Fruit fly (Drosophila melanogaster) ovary, adult (tissue): ENCODE data around the gene DCTN1-p150.

Experiments used
- CG17801 ChIP-seq: fragments of 200-800 bp; optimal IDR thresholded peaks from 2 replicates; lab custom pipeline; 2019; ENCODE audit warnings: missing biosample characterization, mild to moderate bottlenecking, missing genetic modification characterization, moderate library complexity; ENCODE audit not compliant: partially characterized antibody

The DCTN1-p150 gene

DNA sequence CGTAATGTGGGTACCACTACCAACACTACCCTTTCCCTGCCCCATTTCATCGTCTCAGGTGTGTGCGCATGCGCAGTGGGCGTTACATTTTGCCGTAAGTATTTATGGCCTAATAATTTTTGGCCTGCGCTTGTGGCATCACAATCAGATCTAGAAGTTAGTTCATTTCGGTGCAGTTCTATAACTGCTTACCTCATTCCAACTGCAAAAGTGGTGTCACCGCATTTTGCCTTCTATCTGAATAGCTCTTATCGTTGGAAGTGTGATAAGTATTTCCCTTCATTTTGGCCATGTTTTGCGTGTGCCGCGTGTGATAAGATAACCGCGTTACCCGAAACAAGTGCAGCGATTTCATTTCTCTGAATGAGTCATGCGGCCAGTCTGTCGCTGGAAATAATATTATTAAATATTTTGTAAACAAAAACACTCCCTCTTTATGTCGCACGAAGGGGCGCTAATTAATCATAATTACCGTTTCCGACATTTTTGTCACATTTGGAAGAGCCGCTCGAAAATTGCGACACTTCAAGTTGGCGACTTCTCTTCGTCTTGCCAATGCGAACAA, 23.4 kb downstream of the DCTN1-p150 start:
- TF ChIP-seq CG17801: peak; percentile 11

DNA sequence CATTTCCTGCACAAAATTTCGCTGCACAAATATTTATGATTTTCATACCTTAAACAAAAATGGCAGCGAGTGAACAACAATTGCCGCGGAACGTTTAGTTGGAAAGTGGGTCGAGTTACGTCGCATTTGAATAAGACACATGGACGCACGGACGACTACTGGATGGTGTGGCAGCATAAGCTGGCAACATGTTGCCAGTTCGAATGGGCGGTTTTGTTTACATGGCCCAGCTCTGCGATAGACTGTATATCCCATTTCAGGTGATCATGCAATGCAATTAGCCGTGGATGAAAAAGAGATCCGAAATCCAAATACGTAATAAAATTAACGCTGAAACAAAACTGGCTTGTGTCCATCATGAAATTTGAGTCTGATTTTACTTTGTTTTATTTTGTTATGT, 27.5 kb downstream of the DCTN1-p150 start:
- no peak for TF ChIP-seq CG17801

DNA sequence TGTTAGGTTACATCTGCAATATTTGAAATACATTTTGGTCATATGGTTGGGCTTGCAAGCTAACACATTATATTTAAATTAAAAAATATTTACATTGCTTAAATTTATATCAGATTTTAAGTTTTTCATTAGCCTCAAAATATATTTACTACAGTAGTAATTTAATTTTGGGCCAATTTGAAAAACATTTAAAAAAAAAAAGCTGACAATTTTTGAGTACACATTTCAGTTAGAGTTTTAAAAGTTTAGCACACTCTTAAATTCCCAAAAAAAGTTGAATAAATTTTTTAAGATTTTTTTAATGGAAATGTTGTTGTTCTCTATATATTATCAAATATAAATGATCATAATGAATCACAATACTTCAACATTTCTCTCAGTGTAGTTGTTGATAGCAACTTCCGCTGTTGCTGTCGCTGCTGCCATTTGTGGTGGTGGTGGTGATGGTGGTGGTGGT, 28.1 kb downstream of the DCTN1-p150 start:
- no peak for TF ChIP-seq CG17801

DNA sequence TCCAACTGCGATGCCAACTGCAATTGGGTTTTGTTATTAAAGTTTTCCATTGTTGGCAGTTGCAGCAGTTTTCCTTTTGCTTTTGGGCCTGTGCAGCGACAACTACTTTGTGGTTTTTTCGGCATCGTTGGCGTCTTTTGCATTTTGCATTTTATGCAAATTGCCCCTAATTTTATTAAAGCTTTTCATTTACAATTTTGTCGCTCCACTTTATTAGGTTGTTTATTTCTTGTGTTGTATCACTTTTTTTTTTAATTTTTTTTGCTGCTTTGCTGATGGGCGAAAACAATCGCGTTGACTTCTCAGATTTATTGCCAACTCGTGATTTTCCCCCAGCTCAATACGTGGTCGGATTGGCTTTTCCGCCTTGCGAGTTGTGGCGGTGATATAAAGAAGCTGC, 28.6 kb downstream of the DCTN1-p150 start:
- no peak for TF ChIP-seq CG17801

DNA sequence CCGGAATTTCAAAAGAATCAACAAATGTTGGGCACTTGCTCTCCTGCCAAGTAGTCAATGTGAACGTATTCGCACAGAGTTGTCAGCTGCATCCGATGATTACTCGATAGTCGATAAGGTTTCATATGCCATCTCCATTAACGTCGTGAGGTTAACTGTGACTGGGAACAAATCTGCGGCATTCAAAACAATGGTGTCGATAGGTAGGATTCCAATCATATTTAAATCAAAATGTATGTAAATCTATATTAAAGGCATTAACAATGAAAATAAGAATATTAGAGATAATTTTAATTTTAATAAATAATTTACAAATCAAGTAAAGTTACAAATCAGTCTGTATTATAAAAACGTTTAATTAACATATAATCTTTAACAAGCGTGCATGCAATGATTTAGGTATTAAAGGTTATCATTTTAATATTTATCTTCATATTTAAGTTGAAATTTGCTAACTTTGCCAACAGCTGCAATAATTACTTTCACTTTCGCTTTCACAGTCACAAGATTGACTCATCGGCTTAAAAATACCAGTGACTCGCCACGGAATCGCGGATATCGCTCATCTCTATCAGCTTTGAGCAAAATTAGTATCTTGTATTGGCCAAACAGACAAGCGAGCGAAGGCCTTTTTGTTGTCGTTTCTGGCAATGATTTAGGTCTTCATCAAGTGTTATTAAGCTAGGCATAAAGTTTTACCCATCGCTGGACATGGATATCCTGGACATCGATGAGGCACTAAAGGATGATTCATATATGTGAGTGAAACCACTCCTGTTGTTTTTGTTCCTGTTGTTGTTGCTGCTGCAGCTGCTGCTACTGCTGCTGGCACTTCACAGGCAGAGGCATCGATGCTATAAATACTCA, 35.7 kb downstream of the DCTN1-p150 start, which contains the start of the genes Meics, Nxf3 and ssp2:
Gene Meics, minus strand, starts transcription at position 68 of the 867 bp plus-strand sequence.
Gene Nxf3, plus strand, starts transcription at position 569 of the 867 bp plus-strand sequence.
Gene ssp2, plus strand, starts transcription at position 569 of the 867 bp plus-strand sequence.
- peak; percentile 5 for TF ChIP-seq CG17801

DNA sequence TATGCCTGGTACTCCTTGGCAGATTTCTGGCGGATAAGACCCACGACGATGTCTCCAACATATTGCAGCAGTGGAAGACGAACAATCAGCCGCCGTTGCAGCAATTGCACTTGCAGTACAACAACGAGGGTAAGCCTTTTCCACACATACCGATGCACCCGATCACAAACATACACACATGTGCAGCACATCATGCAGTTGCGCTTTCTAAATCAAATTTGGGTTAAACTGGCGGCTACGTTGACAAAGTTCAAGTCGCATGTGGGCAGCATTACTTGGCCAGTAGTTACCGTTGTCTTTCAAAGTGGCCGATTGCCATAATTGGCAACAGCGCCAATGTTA, 36.3 kb downstream of the DCTN1-p150 start:
- TF ChIP-seq CG17801: no peak

DNA sequence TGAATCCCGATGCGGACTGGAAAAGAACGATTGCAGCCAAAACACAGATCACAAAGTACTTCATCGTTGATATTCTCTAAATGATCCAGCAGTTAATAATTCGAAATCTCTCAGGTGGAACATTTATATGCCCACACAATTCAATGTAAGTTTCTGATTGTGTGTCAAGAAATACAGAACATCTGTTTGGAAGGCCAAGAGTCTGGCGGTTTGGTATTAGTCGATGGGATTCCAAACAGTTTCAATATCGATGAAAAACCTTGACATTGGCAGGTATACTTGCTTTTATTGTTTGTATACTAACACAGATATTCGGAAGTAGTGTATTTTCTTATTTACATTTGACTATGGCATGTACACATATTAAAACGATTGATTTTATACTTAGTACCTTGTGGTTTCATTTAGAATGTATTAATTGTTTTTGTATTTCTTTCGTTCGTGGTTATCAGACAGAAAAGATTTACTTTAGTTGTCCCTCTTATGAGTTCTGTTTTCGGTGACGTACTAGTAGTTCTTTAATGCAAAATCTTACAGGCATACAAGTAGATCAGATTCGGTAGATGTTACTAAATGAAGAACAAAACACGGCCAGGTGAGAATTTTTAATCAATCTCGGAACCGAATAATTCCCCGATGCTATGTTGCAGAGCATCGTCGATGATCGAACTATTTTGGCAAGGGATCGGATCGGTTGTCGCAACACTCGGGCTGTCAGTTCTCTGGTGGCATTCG, 44.4 kb downstream of the DCTN1-p150 start, which contains the start of the genes CG13738 and Hsc70-1:
Gene CG13738, minus strand, starts transcription at position 101 of the 735 bp plus-strand sequence.
Gene Hsc70-1, plus strand, starts transcription at position 685 of the 735 bp plus-strand sequence.
- TF ChIP-seq CG17801: no peak

DNA sequence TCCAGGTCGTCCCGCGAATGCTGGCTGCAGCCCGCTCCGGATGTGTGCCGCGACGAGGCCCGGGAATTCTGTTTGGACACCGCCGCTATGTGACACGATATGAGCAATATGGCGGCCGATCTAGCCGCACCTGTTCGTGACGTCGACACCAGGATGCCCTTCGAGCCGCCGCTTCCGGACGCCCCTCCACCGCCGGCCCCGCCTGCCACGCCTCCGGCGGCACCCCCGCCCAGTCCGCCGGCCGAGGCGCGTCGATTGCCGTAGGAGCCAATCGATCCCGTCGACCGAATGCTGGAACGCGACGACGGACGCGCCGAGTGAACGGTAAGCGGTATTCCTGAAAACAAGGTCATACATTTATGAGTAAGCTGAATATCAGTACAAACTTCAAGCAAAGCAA, 53.3 kb downstream of the DCTN1-p150 start:
- TF ChIP-seq CG17801: no peak
